Fruit fly (Drosophila melanogaster) whole organism, adult: ENCODE measurements around the gene CG32017.
A peak's percentile ranks its signal among the peaks of the same experiment; 100 is the strongest.

Experiments used
- CG11617 ChIP-seq: fragments of 200-800 bp; sonication (Bioruptor generic); optimal IDR thresholded peaks from 2 replicates; lab custom pipeline; 2017; ENCODE audit warnings: mild to moderate bottlenecking, missing biosample characterization, missing genetic modification reagents, missing genetic modification characterization
- CG12768 ChIP-seq: fragments of 200-800 bp; sonication (Bioruptor generic); optimal IDR thresholded peaks from 2 replicates; lab custom pipeline; 2017; ENCODE audit warnings: missing biosample characterization, missing genetic modification characterization, mild to moderate bottlenecking, moderate library complexity, missing genetic modification reagents
- CG14711 ChIP-seq: fragments of 200-800 bp; sonication (Bioruptor generic); optimal IDR thresholded peaks from 2 replicates; lab custom pipeline; 2018; ENCODE audit warnings: missing biosample characterization, mild to moderate bottlenecking, missing genetic modification characterization, moderate library complexity
- CG1620 ChIP-seq: fragments of 200-800 bp; sonication (Bioruptor generic); optimal IDR thresholded peaks from 2 replicates; lab custom pipeline; 2016; ENCODE audit warnings: missing biosample characterization, missing genetic modification characterization
- CG33017 ChIP-seq: fragments of 200-800 bp; sonication (Bioruptor generic); optimal IDR thresholded peaks from 2 replicates; lab custom pipeline; 2018; ENCODE audit warnings: missing biosample characterization, mild to moderate bottlenecking, missing genetic modification characterization, moderate library complexity
- CG5204 ChIP-seq: fragments of 200-800 bp; sonication (Bioruptor generic); optimal IDR thresholded peaks from 2 replicates; lab custom pipeline; 2016; ENCODE audit warnings: missing biosample characterization, missing genetic modification characterization
- CG7045 ChIP-seq: fragments of 200-800 bp; sonication (Bioruptor generic); optimal IDR thresholded peaks from 2 replicates; lab custom pipeline; 2017; ENCODE audit warnings: missing biosample characterization, mild to moderate bottlenecking, missing genetic modification characterization
- CG7101 ChIP-seq: fragments of 200-800 bp; sonication (Bioruptor generic); optimal IDR thresholded peaks from 2 replicates; lab custom pipeline; 2018; ENCODE audit warnings: missing biosample characterization, mild to moderate bottlenecking, missing genetic modification characterization, moderate library complexity
- Clk ChIP-seq: fragments of 200-800 bp; sonication (Bioruptor generic); optimal IDR thresholded peaks from 2 replicates; lab custom pipeline; 2017; ENCODE audit warnings: missing biosample characterization, missing genetic modification characterization
- Hr96 ChIP-seq: fragments of 200-800 bp; sonication (Bioruptor generic); optimal IDR thresholded peaks from 2 replicates; lab custom pipeline; 2016; ENCODE audit warnings: missing biosample characterization, missing genetic modification characterization
- Mnt ChIP-seq: fragments of 200-800 bp; sonication (Bioruptor generic); optimal IDR thresholded peaks from 2 replicates; lab custom pipeline; 2016; ENCODE audit warnings: missing biosample characterization, mild to moderate bottlenecking, missing genetic modification characterization
- bab1 ChIP-seq: fragments of 200-800 bp; sonication (Bioruptor generic); optimal IDR thresholded peaks from 3 replicates; lab custom pipeline; 2019; ENCODE audit warnings: missing biosample characterization, mild to moderate bottlenecking, missing genetic modification characterization, moderate library complexity
- cic ChIP-seq: fragments of 200-800 bp; sonication (Bioruptor generic); optimal IDR thresholded peaks from 2 replicates; lab custom pipeline; 2017; ENCODE audit warnings: missing biosample characterization, mild to moderate bottlenecking, missing genetic modification characterization, moderate library complexity
- cnc ChIP-seq, 2 experiments: fragments of >200 bp; optimal IDR thresholded peaks; 2 replicates each; lab custom pipeline; 2017
- kay ChIP-seq: fragments of 200-800 bp; sonication (Bioruptor generic); peaks from one replicate; lab custom pipeline; 2016; ENCODE audit warnings: missing biosample characterization, missing genetic modification characterization, borderline replicate concordance
- ovo ChIP-seq: fragments of 200-800 bp; sonication (Bioruptor generic); optimal IDR thresholded peaks from 2 replicates; lab custom pipeline; 2016; ENCODE audit warnings: missing biosample characterization, missing genetic modification characterization
- pad ChIP-seq: fragments of 200-800 bp; sonication (Bioruptor generic); optimal IDR thresholded peaks from 3 replicates; lab custom pipeline; 2017; ENCODE audit warnings: missing biosample characterization, missing genetic modification characterization, mild to moderate bottlenecking, moderate library complexity, missing genetic modification reagents
- tj ChIP-seq: fragments of 200-800 bp; sonication (Bioruptor generic); optimal IDR thresholded peaks from 3 replicates; lab custom pipeline; 2017; ENCODE audit warnings: missing biosample characterization, mild to moderate bottlenecking, missing genetic modification characterization, moderate library complexity
- toe ChIP-seq: fragments of 200-800 bp; sonication (Bioruptor generic); optimal IDR thresholded peaks from 2 replicates; lab custom pipeline; 2016; ENCODE audit warnings: missing biosample characterization, missing genetic modification characterization

The CG32017 gene

dm6 chr4:1106114-1106513, 55.8 kb downstream of the CG32017 start:
- no peak for TF ChIP-seq CG11617
- TF ChIP-seq kay (GFP tag; lab: Kevin White, UChicago) = peak; percentile 7

dm6 chr4:1097608-1098262, 64.2 kb downstream of the CG32017 start:
- TF ChIP-seq ovo (no peak), cic (no peak), cnc (optimal IDR thresholded peaks at IDR 0.05; lab: Kevin White, UChicago) (no peak), Hr96 (GFP tag; lab: Kevin White, UChicago) (no peak), CG12768 (GFP tag; lab: Kevin White, UChicago) (no peak), toe (GFP tag; lab: Kevin White, UChicago) (no peak)

- no peak for TF ChIP-seq kay (GFP tag; lab: Kevin White, UChicago)
- no peak for TF ChIP-seq CG1620 (GFP tag; lab: Kevin White, UChicago)
- no peak for TF ChIP-seq CG14711
- TF ChIP-seq toe (GFP tag; lab: Kevin White, UChicago) = no peak
- no peak for TF ChIP-seq ovo
- no peak for TF ChIP-seq CG5204 (GFP tag; lab: Kevin White, UChicago)
- no peak for TF ChIP-seq CG11617
- no peak for TF ChIP-seq tj (GFP tag; lab: Kevin White, UChicago)
- no peak for TF ChIP-seq bab1 (GFP tag; lab: Kevin White, UChicago)
- TF ChIP-seq CG7101 (tag; lab: Kevin White, UChicago) = no peak
- TF ChIP-seq cnc (optimal IDR thresholded peaks at IDR 0.05; lab: Kevin White, UChicago) = no peak
- no peak for TF ChIP-seq Clk
- TF ChIP-seq CG33017 = no peak
- TF ChIP-seq Mnt (GFP tag; lab: Kevin White, UChicago) = no peak
- no peak for TF ChIP-seq cic
- no peak for TF ChIP-seq pad (GFP tag; lab: Kevin White, UChicago)
- no peak for TF ChIP-seq CG12768 (GFP tag; lab: Kevin White, UChicago)
- no peak for TF ChIP-seq CG7045
These were observed 68.5 kb downstream of the CG32017 start for dm6 chr4:1093446-1093845.

- no peak for TF ChIP-seq kay (GFP tag; lab: Kevin White, UChicago)
- no peak for TF ChIP-seq CG1620 (GFP tag; lab: Kevin White, UChicago)
- no peak for TF ChIP-seq cnc (optimal IDR thresholded peaks at IDR 0.05; lab: Kevin White, UChicago)
- no peak for TF ChIP-seq pad (GFP tag; lab: Kevin White, UChicago)
- no peak for TF ChIP-seq CG14711
- no peak for TF ChIP-seq bab1 (GFP tag; lab: Kevin White, UChicago)
- TF ChIP-seq CG33017 = no peak
- no peak for TF ChIP-seq Hr96 (GFP tag; lab: Kevin White, UChicago)
- no peak for TF ChIP-seq CG11617
- no peak for TF ChIP-seq CG7101 (tag; lab: Kevin White, UChicago)
These were observed 71.7 kb downstream of the CG32017 start for dm6 chr4:1090304-1090703.

- TF ChIP-seq ovo = no peak
- no peak for TF ChIP-seq CG12768 (GFP tag; lab: Kevin White, UChicago)
- TF ChIP-seq kay (GFP tag; lab: Kevin White, UChicago) = no peak
- TF ChIP-seq bab1 (GFP tag; lab: Kevin White, UChicago) = no peak
These were observed 73.5 kb downstream of the CG32017 start, which contains the start of gene sv for dm6 chr4:1088480-1088879. sv (plus strand) TSS chr4:1088798.
